Fruit fly (Drosophila melanogaster) whole organism, embryonic: ENCODE results near the gene Cul3.

Experiments used
- Aef1 ChIP-seq: fragments of 200-800 bp; sonication (Bioruptor generic); IDR thresholded peaks from 3 replicates; pipeline ENCODE4 v1.3.6; 2022; ENCODE audit warnings: missing biosample characterization, missing genetic modification characterization
- Atf6 ChIP-seq: fragments of 200-800 bp; sonication (Bioruptor generic); IDR thresholded peaks from 2 replicates; pipeline ENCODE4 v1.3.6; 2022; ENCODE audit warnings: missing biosample characterization, missing genetic modification characterization
- B-H1 ChIP-seq: fragments of 200-800 bp; sonication (Bioruptor generic); IDR thresholded peaks from 3 replicates; pipeline ENCODE4 v1.3.6; 2022; ENCODE audit warnings: missing biosample characterization, missing genetic modification characterization
- CG10321 ChIP-seq: fragments of 200-800 bp; sonication (Bioruptor generic); IDR thresholded peaks from 2 replicates; pipeline ENCODE4 v1.3.6; 2022; ENCODE audit warnings: missing biosample characterization, missing genetic modification characterization
- CG10366 ChIP-seq: fragments of 200-800 bp; sonication (Bioruptor generic); IDR thresholded peaks from 2 replicates; pipeline ENCODE4 v1.3.6; 2022; ENCODE audit warnings: missing biosample characterization, missing genetic modification characterization
- CG10543 ChIP-seq: fragments of 200-800 bp; sonication (Bioruptor generic); optimal IDR thresholded peaks from 3 replicates; lab custom pipeline; 2017; ENCODE audit warnings: missing biosample characterization, mild to moderate bottlenecking, missing genetic modification characterization, moderate library complexity
- CG10565 ChIP-seq: fragments of 200-800 bp; sonication (Bioruptor generic); optimal IDR thresholded peaks from 3 replicates; lab custom pipeline; 2016; ENCODE audit warnings: missing biosample characterization, mild to moderate bottlenecking, missing genetic modification characterization
- CG10654 ChIP-seq: fragments of 200-800 bp; sonication (Bioruptor generic); optimal IDR thresholded peaks from 2 replicates; lab custom pipeline; 2016; ENCODE audit warnings: missing biosample characterization, missing genetic modification characterization
- CG12659 ChIP-seq: fragments of 200-800 bp; sonication (Bioruptor generic); optimal IDR thresholded peaks from 3 replicates; lab custom pipeline; 2017; ENCODE audit warnings: mild to moderate bottlenecking, missing biosample characterization, missing genetic modification reagents, missing genetic modification characterization
- CG14860 ChIP-seq: fragments of 200-800 bp; sonication (Bioruptor generic); IDR thresholded peaks from 3 replicates; pipeline ENCODE4 v1.3.6; 2022; ENCODE audit warnings: missing biosample characterization, missing genetic modification characterization; ENCODE audit not compliant: partially characterized antibody
- CG15269 ChIP-seq: fragments of 200-800 bp; sonication (Bioruptor generic); optimal IDR thresholded peaks from 2 replicates; lab custom pipeline; 2018; ENCODE audit warnings: missing biosample characterization, mild to moderate bottlenecking, missing genetic modification characterization, moderate library complexity
- CG15696 ChIP-seq: fragments of 200-800 bp; sonication (Bioruptor generic); optimal IDR thresholded peaks from 2 replicates; lab custom pipeline; 2019; ENCODE audit warnings: missing biosample characterization, mild to moderate bottlenecking, missing genetic modification characterization, moderate library complexity
- CG17361 ChIP-seq: fragments of 200-800 bp; sonication (Bioruptor generic); IDR thresholded peaks from 3 replicates; pipeline ENCODE4 v1.3.6; 2022; ENCODE audit warnings: missing biosample characterization, missing genetic modification characterization
- CG17829 ChIP-seq: fragments of 200-800 bp; optimal IDR thresholded peaks from 2 replicates; lab custom pipeline; 2019; ENCODE audit warnings: missing biosample characterization, mild to moderate bottlenecking, missing genetic modification characterization, moderate library complexity
- CG33557 ChIP-seq: fragments of 200-800 bp; sonication (Bioruptor generic); optimal IDR thresholded peaks from 2 replicates; lab custom pipeline; 2019; ENCODE audit warnings: missing biosample characterization, mild to moderate bottlenecking, missing genetic modification characterization, moderate library complexity
- CG3995 ChIP-seq: fragments of 200-800 bp; sonication (Bioruptor generic); optimal IDR thresholded peaks from 3 replicates; lab custom pipeline; 2016; ENCODE audit warnings: missing biosample characterization, missing genetic modification characterization
- CG4282 ChIP-seq: fragments of 200-800 bp; sonication (Bioruptor generic); optimal IDR thresholded peaks from 2 replicates; lab custom pipeline; 2016; ENCODE audit warnings: missing biosample characterization, missing genetic modification characterization
- CG4617 ChIP-seq: fragments of 200-800 bp; sonication (Bioruptor generic); optimal IDR thresholded peaks from 3 replicates; lab custom pipeline; 2016; ENCODE audit warnings: missing biosample characterization, missing genetic modification characterization, borderline replicate concordance
- CG4854 ChIP-seq: fragments of 200-800 bp; sonication (Bioruptor generic); optimal IDR thresholded peaks from 2 replicates; lab custom pipeline; 2016; ENCODE audit warnings: missing biosample characterization, missing genetic modification characterization, inconsistent platforms
- CG5245 ChIP-seq: fragments of 200-800 bp; sonication (Bioruptor generic); optimal IDR thresholded peaks from 3 replicates; lab custom pipeline; 2016; ENCODE audit warnings: missing biosample characterization, missing genetic modification characterization
- CG7556 ChIP-seq: fragments of 200-800 bp; sonication (Bioruptor generic); optimal IDR thresholded peaks from 2 replicates; lab custom pipeline; 2017; ENCODE audit warnings: missing biosample characterization, mild to moderate bottlenecking, missing genetic modification characterization
- CG9215 ChIP-seq: fragments of 200-800 bp; sonication (Bioruptor generic); IDR thresholded peaks from 2 replicates; pipeline ENCODE4 v1.3.6; 2022; ENCODE audit warnings: missing biosample characterization, missing genetic modification characterization
- CrebB ChIP-seq: fragments of 200-800 bp; sonication (Bioruptor generic); optimal IDR thresholded peaks from 3 replicates; lab custom pipeline; 2018; ENCODE audit warnings: missing biosample characterization, mild to moderate bottlenecking, missing genetic modification characterization
- D ChIP-seq, 2 experiments: fragments of 200-800 bp in 1 of 2; fragments of >200 bp in 1 of 2; sonication (Bioruptor generic) in 1 of 2; optimal IDR thresholded peaks; 2 replicates in 1 of 2; 3 replicates in 1 of 2; lab custom pipeline; 2017; ENCODE audit warnings: mild to moderate bottlenecking in 1 of 2, missing biosample characterization in 1 of 2, missing genetic modification characterization in 1 of 2, missing genetic modification reagents in 1 of 2
- Hsf ChIP-seq: fragments of 200-800 bp; sonication (Bioruptor generic); optimal IDR thresholded peaks from 3 replicates; lab custom pipeline; 2016; ENCODE audit warnings: missing biosample characterization, missing genetic modification characterization
- Med ChIP-seq: fragments of 200-800 bp; sonication (Bioruptor generic); peaks from one replicate; lab custom pipeline; 2016; ENCODE audit warnings: missing biosample characterization, missing genetic modification characterization, mild to moderate bottlenecking, inconsistent platforms, moderate library complexity
- NK7.1 ChIP-seq: fragments of 200-800 bp; sonication (Bioruptor generic); optimal IDR thresholded peaks from 3 replicates; lab custom pipeline; 2016; ENCODE audit warnings: missing biosample characterization, missing genetic modification characterization
- Nf-YB ChIP-seq: fragments of 200-800 bp; sonication (Bioruptor generic); optimal IDR thresholded peaks from 3 replicates; lab custom pipeline; 2019; ENCODE audit warnings: missing biosample characterization, mild to moderate bottlenecking, missing genetic modification characterization, moderate library complexity
- Opbp ChIP-seq: fragments of 200-800 bp; sonication (Bioruptor generic); IDR thresholded peaks from 3 replicates; pipeline ENCODE4 v1.3.6; 2022; ENCODE audit warnings: missing biosample characterization, missing genetic modification characterization; ENCODE audit not compliant: partially characterized antibody
- Optix ChIP-seq: fragments of 200-800 bp; sonication (Bioruptor generic); IDR thresholded peaks from 3 replicates; pipeline ENCODE4 v1.3.6; 2022; ENCODE audit warnings: missing biosample characterization, missing genetic modification characterization
- Tbp ChIP-seq: fragments of >200 bp; optimal IDR thresholded peaks from 2 replicates; lab custom pipeline; 2018; ENCODE audit warnings: missing biosample characterization, missing genetic modification characterization
- aop ChIP-seq: fragments of 200-800 bp; sonication (Bioruptor generic); IDR thresholded peaks from 2 replicates; pipeline ENCODE4 v1.3.6; 2022; ENCODE audit warnings: missing biosample characterization, missing genetic modification characterization
- caup ChIP-seq: fragments of 200-800 bp; sonication (Bioruptor generic); optimal IDR thresholded peaks from 3 replicates; lab custom pipeline; 2017; ENCODE audit warnings: missing biosample characterization, mild to moderate bottlenecking, missing genetic modification characterization, moderate library complexity; ENCODE audit not compliant: severe bottlenecking
- chif ChIP-seq, 2 experiments: fragments of 200-800 bp; sonication (Bioruptor generic); optimal IDR thresholded peaks; 3 replicates each; lab custom pipeline; 2016; ENCODE audit warnings: missing biosample characterization in 2 of 2, missing genetic modification characterization in 2 of 2
- corto ChIP-seq: fragments of 200-800 bp; sonication (Bioruptor generic); optimal IDR thresholded peaks from 2 replicates; lab custom pipeline; 2016; ENCODE audit warnings: missing biosample characterization, mild to moderate bottlenecking, missing genetic modification characterization, moderate library complexity
- crc ChIP-seq: fragments of 200-800 bp; sonication (Bioruptor generic); optimal IDR thresholded peaks from 2 replicates; lab custom pipeline; 2016; ENCODE audit warnings: missing biosample characterization, missing genetic modification characterization
- crol ChIP-seq: fragments of 200-800 bp; sonication (Bioruptor generic); IDR thresholded peaks from 2 replicates; pipeline ENCODE4 v1.3.6; 2022; ENCODE audit warnings: missing biosample characterization, missing genetic modification characterization
- en ChIP-seq: fragments of 200-800 bp; sonication (Bioruptor generic); optimal IDR thresholded peaks from 2 replicates; lab custom pipeline; 2016; ENCODE audit warnings: missing biosample characterization, missing genetic modification characterization
- eve ChIP-seq, 2 experiments: fragments of >200 bp; optimal IDR thresholded peaks; 2 replicates each; lab custom pipeline; 2017; ENCODE audit warnings: missing biosample characterization in 2 of 2, missing genetic modification characterization in 2 of 2
- exex ChIP-seq: fragments of 200-800 bp; sonication (Bioruptor generic); optimal IDR thresholded peaks from 4 replicates; lab custom pipeline; 2018; ENCODE audit warnings: missing biosample characterization, mild to moderate bottlenecking, missing genetic modification characterization, moderate library complexity
- fru ChIP-seq: fragments of >200 bp; optimal IDR thresholded peaks from 2 replicates; lab custom pipeline; 2017
- grn ChIP-seq: fragments of 200-800 bp; sonication (Bioruptor generic); optimal IDR thresholded peaks from 3 replicates; lab custom pipeline; 2017; ENCODE audit warnings: missing biosample characterization, missing genetic modification characterization
- her ChIP-seq: fragments of 200-800 bp; sonication (Bioruptor generic); optimal IDR thresholded peaks from 2 replicates; lab custom pipeline; 2016; ENCODE audit warnings: missing biosample characterization, missing genetic modification characterization
- pan ChIP-seq, 4 experiments: fragments of >200 bp in 3 of 4; fragments of 200-800 bp in 1 of 4; sonication (Bioruptor generic) in 1 of 4; optimal IDR thresholded peaks in 3 of 4; IDR thresholded peaks in 1 of 4; 2 replicates each; pipeline versions ENCODE4 v1.3.6 to Lab custom; 2017 to 2022; ENCODE audit warnings: missing biosample characterization in 2 of 4, missing genetic modification characterization in 2 of 4, mixed read lengths in 1 of 4
- pho ChIP-seq: fragments of 200-800 bp; sonication (Bioruptor generic); optimal IDR thresholded peaks from 2 replicates; lab custom pipeline; 2016; ENCODE audit warnings: missing biosample characterization, missing genetic modification characterization
- row ChIP-seq: fragments of 200-800 bp; sonication (Bioruptor generic); IDR thresholded peaks from 3 replicates; pipeline ENCODE4 v1.3.6; 2022; ENCODE audit warnings: missing biosample characterization, missing genetic modification characterization
- run ChIP-seq: fragments of 200-800 bp; sonication (Bioruptor generic); optimal IDR thresholded peaks from 3 replicates; lab custom pipeline; 2018; ENCODE audit warnings: missing biosample characterization, mild to moderate bottlenecking, missing genetic modification characterization
- slou ChIP-seq: fragments of 200-800 bp; sonication (Bioruptor generic); optimal IDR thresholded peaks from 3 replicates; lab custom pipeline; 2016; ENCODE audit warnings: missing biosample characterization, missing genetic modification characterization
- tio ChIP-seq: fragments of 200-800 bp; sonication (Bioruptor generic); optimal IDR thresholded peaks from 2 replicates; lab custom pipeline; 2017; ENCODE audit warnings: missing biosample characterization, missing genetic modification characterization, inconsistent platforms
- toy ChIP-seq: fragments of 200-800 bp; sonication (Bioruptor generic); IDR thresholded peaks from 2 replicates; pipeline ENCODE4 v1.3.6; 2022; ENCODE audit warnings: missing biosample characterization, missing genetic modification characterization
- wor ChIP-seq: fragments of 200-800 bp; sonication (Bioruptor generic); IDR thresholded peaks from 2 replicates; pipeline ENCODE4 v1.3.6; 2022; ENCODE audit warnings: missing biosample characterization, missing genetic modification characterization

Gene Cul3

DNA sequence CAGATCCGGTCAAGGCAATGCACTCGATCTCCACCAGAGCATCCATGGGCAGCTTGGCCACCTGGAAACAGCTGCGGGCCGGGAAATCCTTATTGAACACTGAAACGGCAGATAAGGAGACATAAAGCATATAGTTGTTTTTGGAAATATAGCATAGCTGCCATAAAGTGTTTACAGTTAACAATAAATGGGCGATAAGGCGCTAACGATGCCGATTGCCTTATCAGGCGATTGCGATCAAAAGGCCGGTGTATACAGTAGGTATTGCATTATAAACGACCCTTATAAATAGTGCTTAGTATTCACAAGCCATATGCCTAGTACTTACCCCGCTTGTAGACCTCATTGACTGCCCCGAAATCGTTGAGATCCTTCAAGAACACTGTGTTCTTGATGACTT lies 2.5 kb upstream of the Cul3 start (continued):
- TF ChIP-seq aop (GFP tag; lab: Robert Waterston, UW): no peak
- TF ChIP-seq row (GFP tag; lab: Robert Waterston, UW): peak; percentile 46; the same call in 2 of the 3 replicates
- no peak for TF ChIP-seq eve (GFP tag; optimal IDR thresholded peaks at IDR 0.05; lab: Kevin White, UChicago)
- TF ChIP-seq slou (GFP tag; lab: Kevin White, UChicago): no peak
- no peak for TF ChIP-seq crol
- no peak for TF ChIP-seq wor (GFP tag; lab: Robert Waterston, UW)
- TF ChIP-seq grn (GFP tag; lab: Kevin White, UChicago): peak; percentile 70
- TF ChIP-seq CrebB (tag; lab: Kevin White, UChicago): no peak
- TF ChIP-seq chif (GFP tag; optimal IDR thresholded peaks at IDR 0.05; lab: Kevin White, UChicago): no peak
- no peak for TF ChIP-seq toy (GFP tag; lab: Robert Waterston, UW)
- no peak for TF ChIP-seq en (GFP tag; lab: Kevin White, UChicago)
- TF ChIP-seq pho (GFP tag; lab: Kevin White, UChicago): no peak
- TF ChIP-seq B-H1 (GFP tag; lab: Robert Waterston, UW): no peak
- TF ChIP-seq D (optimal IDR thresholded peaks at IDR 0.05; lab: Kevin White, UChicago): no peak
- no peak for TF ChIP-seq D (GFP tag; optimal IDR thresholded peaks at IDR 0.05; lab: Kevin White, UChicago)
- no peak for TF ChIP-seq CG12659 (GFP tag; lab: Kevin White, UChicago)
- no peak for TF ChIP-seq CG4854 (GFP tag; lab: Kevin White, UChicago)
- TF ChIP-seq CG10654 (GFP tag; lab: Kevin White, UChicago): no peak
- TF ChIP-seq CG7556 (GFP tag; lab: Kevin White, UChicago): no peak
- TF ChIP-seq Hsf (GFP tag; lab: Kevin White, UChicago): no peak
- TF ChIP-seq tio (GFP tag; lab: Kevin White, UChicago): no peak
- no peak for TF ChIP-seq corto
- TF ChIP-seq Atf6 (GFP tag; lab: Robert Waterston, UW): no peak
- TF ChIP-seq CG17361: no peak
- TF ChIP-seq CG10565 (GFP tag; lab: Kevin White, UChicago): no peak
- TF ChIP-seq Med (GFP tag; lab: Kevin White, UChicago): peak; percentile 55
- TF ChIP-seq CG3995 (GFP tag; lab: Kevin White, UChicago): no peak
- TF ChIP-seq CG10366: no peak
- peak; percentile 14 for TF ChIP-seq CG15269 (tag; lab: Kevin White, UChicago)
- TF ChIP-seq exex: peak; percentile 90
- TF ChIP-seq CG17829: no peak
- TF ChIP-seq CG5245 (GFP tag; lab: Kevin White, UChicago): no peak
- no peak for TF ChIP-seq run (tag; lab: Kevin White, UChicago)
- TF ChIP-seq CG10543 (GFP tag; lab: Kevin White, UChicago): peak; percentile 2
- 0 out of 3 replicates have a peak, but pooled peaks have one; percentile 24 for TF ChIP-seq CG14860 (GFP tag; lab: Robert Waterston, UW)
- TF ChIP-seq Opbp (GFP tag; lab: Robert Waterston, UW): no peak
- TF ChIP-seq crc (GFP tag; lab: Kevin White, UChicago): no peak
- no peak for TF ChIP-seq Tbp (GFP tag; lab: Kevin White, UChicago)
- TF ChIP-seq CG10321 (GFP tag; lab: Robert Waterston, UW): no peak
- no peak for TF ChIP-seq Nf-YB (GFP tag; lab: Kevin White, UChicago)
- no peak for TF ChIP-seq fru (lab: Kevin White, UChicago)
- no peak for TF ChIP-seq NK7.1
- TF ChIP-seq CG4282 (GFP tag; lab: Kevin White, UChicago): no peak
- TF ChIP-seq pan (optimal IDR thresholded peaks at IDR 0.05; lab: Kevin White, UChicago): no peak
- TF ChIP-seq pan (GFP tag; optimal IDR thresholded peaks at IDR 0.05 in 1 of 2, IDR thresholded peaks at IDR 0.05 in 1 of 2): no peak
- no peak for TF ChIP-seq CG4617 (GFP tag; lab: Kevin White, UChicago)
- TF ChIP-seq CG15696: no peak
- peak; percentile 13; the same call in 1 of the 3 replicates for TF ChIP-seq Aef1 (GFP tag; lab: Robert Waterston, UW)
- no peak for TF ChIP-seq CG9215
- no peak for TF ChIP-seq caup (GFP tag; lab: Kevin White, UChicago)
- TF ChIP-seq her (GFP tag; lab: Kevin White, UChicago): no peak
- TF ChIP-seq Optix (GFP tag; lab: Robert Waterston, UW): no peak
- TF ChIP-seq CG33557 (GFP tag; lab: Kevin White, UChicago): no peak
